Worm (Caenorhabditis elegans) whole organism, late embryonic: ENCODE results near the gene hmgs-1.

ENCODE experiments used
- ama-1 ChIP-seq: fragments of 150-350 bp; optimal IDR thresholded peaks from 2 replicates; lab custom pipeline; 2014
- ceh-24 ChIP-seq: sonication (generic microtip); optimal IDR thresholded peaks from 2 replicates; lab custom pipeline; 2016; ENCODE audit warnings: mild to moderate bottlenecking, missing genetic modification characterization, missing compliant biosample characterization
- ceh-9 ChIP-seq: sonication (generic microtip); optimal IDR thresholded peaks from 2 replicates; lab custom pipeline; 2016; ENCODE audit warnings: mild to moderate bottlenecking, missing genetic modification characterization, inconsistent platforms, missing compliant biosample characterization
- dve-1 ChIP-seq: sonication (generic microtip); optimal IDR thresholded peaks from 2 replicates; lab custom pipeline; 2017; ENCODE audit warnings: antibody characterized with exemption, mild to moderate bottlenecking, missing genetic modification characterization, missing compliant biosample characterization
- fkh-10 ChIP-seq: fragments of 150-350 bp; optimal IDR thresholded peaks from 2 replicates; lab custom pipeline; 2014; ENCODE audit warnings: missing biosample characterization, missing genetic modification reagents, missing genetic modification characterization
- gmeb-2 ChIP-seq: sonication (generic microtip); optimal IDR thresholded peaks from 2 replicates; lab custom pipeline; 2016; ENCODE audit warnings: missing genetic modification characterization, inconsistent platforms, missing compliant biosample characterization
- hlh-8 ChIP-seq: sonication (generic microtip); optimal IDR thresholded peaks from 2 replicates; lab custom pipeline; 2016; ENCODE audit warnings: missing genotype, missing genetic modification characterization, missing compliant biosample characterization
- nfya-1 ChIP-seq: sonication (generic microtip); optimal IDR thresholded peaks from 2 replicates; lab custom pipeline; 2017; ENCODE audit warnings: missing genetic modification characterization, mild to moderate bottlenecking, missing compliant biosample characterization, antibody characterized with exemption, moderate library complexity
- nhr-232 ChIP-seq: sonication (generic microtip); optimal IDR thresholded peaks from 2 replicates; lab custom pipeline; 2016; ENCODE audit warnings: missing genetic modification characterization, missing compliant biosample characterization
- pqm-1 ChIP-seq: sonication (generic microtip); optimal IDR thresholded peaks from 2 replicates; lab custom pipeline; 2016; ENCODE audit warnings: missing genetic modification characterization, missing compliant biosample characterization
- rnt-1 ChIP-seq: sonication (generic microtip); optimal IDR thresholded peaks from 2 replicates; lab custom pipeline; 2016; ENCODE audit warnings: missing genetic modification characterization, missing compliant biosample characterization

DNA sequence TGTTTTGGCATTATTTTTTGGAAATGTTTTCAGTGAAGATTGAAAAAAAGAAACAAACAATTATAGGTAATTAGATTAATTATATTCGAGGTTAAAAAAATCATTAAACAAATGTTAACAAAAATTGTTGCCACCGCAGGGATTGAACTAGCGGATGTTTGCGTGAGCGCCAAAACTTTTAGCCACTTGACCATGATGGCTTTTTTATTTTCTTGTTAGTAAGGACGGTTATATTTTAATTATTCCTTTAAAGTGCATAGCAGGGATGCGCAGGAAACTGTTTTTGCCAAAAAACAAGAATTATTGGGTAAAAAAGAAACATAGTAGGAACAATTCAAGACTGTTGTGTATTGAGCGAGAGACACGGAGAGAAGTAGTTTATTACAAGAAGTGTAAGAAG lies 17.1 kb downstream of the hmgs-1 start:
- TF ChIP-seq ama-1 (no peak), fkh-10 (GFP tag; lab: Kevin White, UChicago) (no peak), nhr-232 (tag; lab: Kevin White, UChicago) (no peak), dve-1 (tag; lab: Kevin White, UChicago) (no peak), ceh-24 (tag; lab: Kevin White, UChicago) (no peak), nfya-1 (no peak), pqm-1 (tag; lab: Kevin White, UChicago) (no peak), rnt-1 (no peak), ceh-9 (tag; lab: Kevin White, UChicago) (no peak), hlh-8 (tag; lab: Kevin White, UChicago) (no peak), gmeb-2 (tag; lab: Kevin White, UChicago) (no peak)
